Fruit fly (Drosophila melanogaster): ENCODE results near the gene Cox11.

- TF ChIP-seq CG8478 (optimal IDR thresholded peaks at IDR 0.05), result no peak
- TF ChIP-seq usp (GFP tag; optimal IDR thresholded peaks at IDR 0.05), result no peak
Measured at dm6 chr2L:5499458-5499857, 27.3 kb upstream of the Cox11 start.

All from whole organism.